Fruit fly (Drosophila melanogaster): ENCODE data around the gene Ada1-2.

dm6 chr2L:12028808-12029207 lies 36.1 kb downstream of the Ada1-2 start:
- TF ChIP-seq OdsH (GFP tag; optimal IDR thresholded peaks at IDR 0.05) = no peak
- no peak for TF ChIP-seq salr (GFP tag; optimal IDR thresholded peaks at IDR 0.05)
- TF ChIP-seq CG8119 (GFP tag; IDR thresholded peaks at IDR 0.05) = no peak
- no peak for TF ChIP-seq spab (GFP tag; optimal IDR thresholded peaks at IDR 0.05)
- no peak for TF ChIP-seq Hr39 (GFP tag; optimal IDR thresholded peaks at IDR 0.05)
